Fruit fly (Drosophila melanogaster) whole organism, embryonic: Measurements from ENCODE around the gene trk.

Source experiments
- Antp ChIP-seq: fragments of 200-800 bp; sonication (Bioruptor generic); optimal IDR thresholded peaks from 3 replicates; lab custom pipeline; 2016; ENCODE audit warnings: missing biosample characterization, missing genetic modification characterization
- Asciz ChIP-seq: fragments of 200-800 bp; sonication (Bioruptor generic); optimal IDR thresholded peaks from 2 replicates; lab custom pipeline; 2017; ENCODE audit warnings: missing biosample characterization, mild to moderate bottlenecking, missing genetic modification characterization, missing genetic modification reagents
- Awh ChIP-seq: fragments of 200-800 bp; sonication (Bioruptor generic); IDR thresholded peaks from 2 replicates; pipeline ENCODE4, ENCODE4 v1.3.6; 2022; ENCODE audit warnings: missing biosample characterization, missing genetic modification characterization
- CG10147 ChIP-seq: fragments of 200-800 bp; sonication (Bioruptor generic); optimal IDR thresholded peaks from 2 replicates; lab custom pipeline; 2019; ENCODE audit warnings: missing biosample characterization, mild to moderate bottlenecking, missing genetic modification characterization, moderate library complexity
- CG10209 ChIP-seq: fragments of 200-800 bp; sonication (Bioruptor generic); optimal IDR thresholded peaks from 3 replicates; lab custom pipeline; 2017; ENCODE audit warnings: missing biosample characterization, mild to moderate bottlenecking, missing genetic modification characterization, missing genetic modification reagents
- CG10321 ChIP-seq: fragments of 200-800 bp; sonication (Bioruptor generic); IDR thresholded peaks from 2 replicates; pipeline ENCODE4 v1.3.6; 2022; ENCODE audit warnings: missing biosample characterization, missing genetic modification characterization
- CG12391 ChIP-seq: fragments of 200-800 bp; sonication (Bioruptor generic); optimal IDR thresholded peaks from 3 replicates; lab custom pipeline; 2018; ENCODE audit warnings: missing biosample characterization, mild to moderate bottlenecking, missing genetic modification characterization, moderate library complexity
- CG12769 ChIP-seq: fragments of 200-800 bp; sonication (Bioruptor generic); optimal IDR thresholded peaks from 2 replicates; lab custom pipeline; 2019; ENCODE audit warnings: missing biosample characterization, mild to moderate bottlenecking, missing genetic modification characterization, moderate library complexity
- CG1529 ChIP-seq: fragments of 200-800 bp; sonication (Bioruptor generic); optimal IDR thresholded peaks from 3 replicates; lab custom pipeline; 2018; ENCODE audit warnings: missing biosample characterization, missing genetic modification characterization
- CG16815 ChIP-seq: fragments of 200-800 bp; sonication (Bioruptor generic); optimal IDR thresholded peaks from 3 replicates; lab custom pipeline; 2017; ENCODE audit warnings: missing biosample characterization, mild to moderate bottlenecking, missing genetic modification characterization
- CG17912 ChIP-seq: fragments of 200-800 bp; sonication (Bioruptor generic); optimal IDR thresholded peaks from 2 replicates; lab custom pipeline; 2018; ENCODE audit warnings: missing biosample characterization, mild to moderate bottlenecking, missing genetic modification characterization
- CG18764 ChIP-seq: fragments of 200-800 bp; sonication (Bioruptor generic); optimal IDR thresholded peaks from 3 replicates; lab custom pipeline; 2016; ENCODE audit warnings: missing biosample characterization, missing genetic modification characterization
- CG2199 ChIP-seq: fragments of 200-800 bp; sonication (Bioruptor generic); IDR thresholded peaks from 3 replicates; pipeline ENCODE4 v1.3.6; 2022; ENCODE audit warnings: missing biosample characterization, missing genetic modification characterization
- CG34376 ChIP-seq: fragments of 200-800 bp; sonication (Bioruptor generic); optimal IDR thresholded peaks from 2 replicates; lab custom pipeline; 2018; ENCODE audit warnings: missing biosample characterization, mild to moderate bottlenecking, missing genetic modification characterization
- CG4282 ChIP-seq: fragments of 200-800 bp; sonication (Bioruptor generic); optimal IDR thresholded peaks from 2 replicates; lab custom pipeline; 2016; ENCODE audit warnings: missing biosample characterization, missing genetic modification characterization
- CG4730 ChIP-seq: fragments of 200-800 bp; sonication (Bioruptor generic); IDR thresholded peaks from 2 replicates; pipeline ENCODE4 v1.3.6; 2022; ENCODE audit warnings: missing biosample characterization, missing genetic modification characterization
- CG5953 ChIP-seq: fragments of 200-800 bp; sonication (Bioruptor generic); IDR thresholded peaks from 2 replicates; pipeline ENCODE4 v1.3.6; 2022; ENCODE audit warnings: missing biosample characterization, missing genetic modification characterization
- CG6175 ChIP-seq: fragments of 200-800 bp; sonication (Bioruptor generic); IDR thresholded peaks from 3 replicates; pipeline ENCODE4 v1.3.6; 2022; ENCODE audit warnings: missing biosample characterization, missing genetic modification characterization
- CG7963 ChIP-seq: fragments of 200-800 bp; sonication (Bioruptor generic); IDR thresholded peaks from 3 replicates; pipeline ENCODE4 v1.3.6; 2022; ENCODE audit warnings: missing biosample characterization, missing genetic modification characterization; ENCODE audit not compliant: partially characterized antibody
- CG8281 ChIP-seq: fragments of 200-800 bp; sonication (Bioruptor generic); optimal IDR thresholded peaks from 2 replicates; lab custom pipeline; 2018; ENCODE audit warnings: missing biosample characterization, mild to moderate bottlenecking, missing genetic modification characterization, moderate library complexity
- Dfd ChIP-seq, 2 experiments: fragments of >200 bp; optimal IDR thresholded peaks; 2 replicates each; lab custom pipeline; 2017; ENCODE audit warnings: missing biosample characterization in 2 of 2, missing genetic modification characterization in 2 of 2
- Doc3 ChIP-seq: fragments of 200-800 bp; sonication (Bioruptor generic); IDR thresholded peaks from 3 replicates; pipeline ENCODE4 v1.3.6; 2022; ENCODE audit warnings: missing biosample characterization, missing genetic modification characterization; ENCODE audit not compliant: partially characterized antibody
- Dref ChIP-seq: fragments of 200-800 bp; sonication (Bioruptor generic); IDR thresholded peaks from 2 replicates; pipeline ENCODE4 v1.3.6; 2022; ENCODE audit warnings: missing biosample characterization, missing genetic modification characterization
- Drgx ChIP-seq: fragments of 200-800 bp; sonication (Bioruptor generic); IDR thresholded peaks from 2 replicates; pipeline ENCODE4 v1.3.6; 2022; ENCODE audit warnings: missing biosample characterization, missing genetic modification characterization
- GATAe ChIP-seq: fragments of 200-800 bp; sonication (Bioruptor generic); conservative IDR thresholded peaks from 2 replicates; pipeline ENCODE4 v1.3.6; 2022; ENCODE audit warnings: missing biosample characterization, missing genetic modification characterization
- Gsc ChIP-seq: fragments of 200-800 bp; sonication (Bioruptor generic); IDR thresholded peaks from 2 replicates; pipeline ENCODE4 v1.3.6; 2022; ENCODE audit warnings: missing biosample characterization, missing genetic modification characterization
- H15 ChIP-seq: fragments of 200-800 bp; sonication (Bioruptor generic); IDR thresholded peaks from 3 replicates; pipeline ENCODE4 v1.3.6; 2022; ENCODE audit warnings: missing biosample characterization, missing genetic modification characterization
- Max ChIP-seq: fragments of 200-800 bp; sonication (Bioruptor generic); optimal IDR thresholded peaks from 2 replicates; lab custom pipeline; 2016; ENCODE audit warnings: missing biosample characterization, mild to moderate bottlenecking, missing genetic modification characterization
- Meics ChIP-seq: fragments of 200-800 bp; sonication (Bioruptor generic); optimal IDR thresholded peaks from 2 replicates; lab custom pipeline; 2017; ENCODE audit warnings: missing biosample characterization, mild to moderate bottlenecking, missing genetic modification characterization
- NFAT ChIP-seq: fragments of 200-800 bp; sonication (Bioruptor generic); IDR thresholded peaks from 2 replicates; pipeline ENCODE4 v1.3.6; 2022; ENCODE audit warnings: missing biosample characterization, missing genetic modification characterization
- Oli ChIP-seq: fragments of 200-800 bp; sonication (Bioruptor generic); optimal IDR thresholded peaks from 2 replicates; lab custom pipeline; 2018; ENCODE audit warnings: missing biosample characterization, mild to moderate bottlenecking, missing genetic modification characterization, moderate library complexity
- Rfx ChIP-seq: fragments of 200-800 bp; sonication (Bioruptor generic); IDR thresholded peaks from 2 replicates; pipeline ENCODE4 v1.3.6; 2022; ENCODE audit warnings: missing biosample characterization, missing genetic modification characterization
- Taf1 ChIP-seq: fragments of 200-800 bp; sonication (Bioruptor generic); IDR thresholded peaks from 2 replicates; pipeline ENCODE4 v1.3.6; 2022; ENCODE audit warnings: missing biosample characterization, missing genetic modification characterization
- YL-1 ChIP-seq: fragments of 200-800 bp; sonication (Bioruptor generic); optimal IDR thresholded peaks from 3 replicates; lab custom pipeline; 2017; ENCODE audit warnings: missing biosample characterization, mild to moderate bottlenecking, missing genetic modification characterization
- ato ChIP-seq: fragments of 200-800 bp; sonication (Bioruptor generic); IDR thresholded peaks from 2 replicates; pipeline ENCODE4 v1.3.6; 2022; ENCODE audit warnings: missing biosample characterization, missing genetic modification characterization; ENCODE audit not compliant: partially characterized antibody
- bcd ChIP-seq: fragments of 200-800 bp; sonication (Bioruptor generic); optimal IDR thresholded peaks from 2 replicates; lab custom pipeline; 2017; ENCODE audit warnings: missing biosample characterization, mild to moderate bottlenecking, missing genetic modification characterization
- cg ChIP-seq: fragments of 200-800 bp; sonication (Bioruptor generic); optimal IDR thresholded peaks from 3 replicates; lab custom pipeline; 2019; ENCODE audit warnings: missing biosample characterization, mild to moderate bottlenecking, missing genetic modification characterization, moderate library complexity
- crc ChIP-seq: fragments of 200-800 bp; sonication (Bioruptor generic); optimal IDR thresholded peaks from 2 replicates; lab custom pipeline; 2016; ENCODE audit warnings: missing biosample characterization, missing genetic modification characterization
- danr ChIP-seq: fragments of 200-800 bp; sonication (Bioruptor generic); IDR thresholded peaks from 2 replicates; pipeline ENCODE4 v1.3.6; 2022; ENCODE audit warnings: missing biosample characterization, missing genetic modification characterization
- fru ChIP-seq: fragments of >200 bp; optimal IDR thresholded peaks from 2 replicates; lab custom pipeline; 2017
- grn ChIP-seq: fragments of 200-800 bp; sonication (Bioruptor generic); optimal IDR thresholded peaks from 3 replicates; lab custom pipeline; 2017; ENCODE audit warnings: missing biosample characterization, missing genetic modification characterization
- gsb ChIP-seq: fragments of 200-800 bp; sonication (Bioruptor generic); IDR thresholded peaks from 2 replicates; pipeline ENCODE4 v1.3.6; 2022; ENCODE audit warnings: missing biosample characterization, missing genetic modification characterization
- her ChIP-seq: fragments of 200-800 bp; sonication (Bioruptor generic); optimal IDR thresholded peaks from 2 replicates; lab custom pipeline; 2016; ENCODE audit warnings: missing biosample characterization, missing genetic modification characterization
- inv ChIP-seq: fragments of 200-800 bp; sonication (Bioruptor generic); IDR thresholded peaks from 2 replicates; pipeline ENCODE4 v1.3.6; 2022; ENCODE audit warnings: missing biosample characterization, missing genetic modification characterization; ENCODE audit not compliant: partially characterized antibody
- kni ChIP-seq: fragments of 200-800 bp; sonication (Bioruptor generic); optimal IDR thresholded peaks from 3 replicates; lab custom pipeline; 2017; ENCODE audit warnings: mild to moderate bottlenecking, missing biosample characterization, missing genetic modification reagents, missing genetic modification characterization
- lilli ChIP-seq: fragments of 200-800 bp; sonication (Bioruptor generic); optimal IDR thresholded peaks from 3 replicates; lab custom pipeline; 2016; ENCODE audit warnings: missing biosample characterization, missing genetic modification characterization
- mirr ChIP-seq: fragments of 200-800 bp; sonication (Bioruptor generic); optimal IDR thresholded peaks from 3 replicates; lab custom pipeline; 2018; ENCODE audit warnings: missing biosample characterization, mild to moderate bottlenecking, missing genetic modification characterization
- pita ChIP-seq: fragments of 200-800 bp; sonication (Bioruptor generic); optimal IDR thresholded peaks from 2 replicates; lab custom pipeline; 2017; ENCODE audit warnings: missing biosample characterization, mild to moderate bottlenecking, missing genetic modification characterization
- sob ChIP-seq: fragments of 200-800 bp; sonication (Bioruptor generic); IDR thresholded peaks from 2 replicates; pipeline ENCODE4 v1.3.6; 2022; ENCODE audit warnings: missing biosample characterization, missing genetic modification characterization
- tap ChIP-seq: fragments of 200-800 bp; optimal IDR thresholded peaks from 3 replicates; lab custom pipeline; 2019; ENCODE audit warnings: missing biosample characterization, mild to moderate bottlenecking, missing genetic modification characterization, moderate library complexity
- zfh2 ChIP-seq: fragments of 200-800 bp; sonication (Bioruptor generic); optimal IDR thresholded peaks from 2 replicates; lab custom pipeline; 2016; ENCODE audit warnings: missing biosample characterization, missing genetic modification characterization

The trk gene

dm6 chr2L:10321036-10321583 lies 49.0 kb upstream of the trk start (continued):
- TF ChIP-seq CG10209 (GFP tag; lab: Kevin White, UChicago), result peak; percentile 7
- TF ChIP-seq CG4282 (GFP tag; lab: Kevin White, UChicago), result no peak
- peak; percentile 18 for TF ChIP-seq Antp (GFP tag; lab: Kevin White, UChicago)
- no peak for TF ChIP-seq her (GFP tag; lab: Kevin White, UChicago)
- no peak for TF ChIP-seq CG2199 (GFP tag; lab: Robert Waterston, UW)
- TF ChIP-seq kni, result no peak
- TF ChIP-seq Gsc, result no peak
- 0 out of 2 replicates have a peak, but pooled peaks have one; percentile 10 for TF ChIP-seq CG5953 (GFP tag; lab: Robert Waterston, UW)
- TF ChIP-seq CG10321 (GFP tag; lab: Robert Waterston, UW), result no peak
- TF ChIP-seq grn (GFP tag; lab: Kevin White, UChicago), result peak; percentile 40
- no peak for TF ChIP-seq crc (GFP tag; lab: Kevin White, UChicago)
- no peak for TF ChIP-seq Taf1 (GFP tag; lab: Robert Waterston, UW)
- TF ChIP-seq YL-1 (GFP tag; lab: Kevin White, UChicago), result no peak
- TF ChIP-seq ato (GFP tag; lab: Robert Waterston, UW), result peak; percentile 11; the same call in 1 of the 2 replicates
- no peak for TF ChIP-seq cg (GFP tag; lab: Kevin White, UChicago)
- no peak for TF ChIP-seq CG1529 (GFP tag; lab: Kevin White, UChicago)
- no peak for TF ChIP-seq CG16815 (GFP tag; lab: Kevin White, UChicago)
- TF ChIP-seq lilli (GFP tag; lab: Kevin White, UChicago), result peak; percentile 42
- TF ChIP-seq danr (GFP tag; lab: Robert Waterston, UW), result no peak
- TF ChIP-seq CG34376 (GFP tag; lab: Kevin White, UChicago), result no peak
- no peak for TF ChIP-seq CG18764 (GFP tag; lab: Kevin White, UChicago)
- TF ChIP-seq CG12769 (tag; lab: Kevin White, UChicago), result no peak
- TF ChIP-seq fru, result no peak
- TF ChIP-seq Meics (GFP tag; lab: Kevin White, UChicago), result peak; percentile 16
- TF ChIP-seq CG17912 (GFP tag; lab: Kevin White, UChicago), result no peak
- TF ChIP-seq CG7963 (GFP tag; lab: Robert Waterston, UW), result 0 out of 3 replicates have a peak, but pooled peaks have one; percentile 39
- peak; percentile 86 for TF ChIP-seq inv (GFP tag; lab: Robert Waterston, UW)
- TF ChIP-seq CG4730 (GFP tag; lab: Robert Waterston, UW), result no peak
- no peak for TF ChIP-seq NFAT
- no peak for TF ChIP-seq CG10147
- TF ChIP-seq Doc3, result peak; percentile 72; the same call in 2 of the 3 replicates
- TF ChIP-seq zfh2, result peak; percentile 35
- no peak for TF ChIP-seq Awh (GFP tag; lab: Robert Waterston, UW)
- peak; percentile 33; the same call in 1 of the 2 replicates for TF ChIP-seq sob (GFP tag; lab: Robert Waterston, UW)
- no peak for TF ChIP-seq CG12391 (tag; lab: Kevin White, UChicago)
- peak; percentile 56; the same call in 1 of the 2 replicates for TF ChIP-seq Rfx (GFP tag; lab: Robert Waterston, UW)
- peak; percentile 16 for TF ChIP-seq CG8281 (tag; lab: Kevin White, UChicago)
- TF ChIP-seq pita (GFP tag; lab: Kevin White, UChicago), result no peak
- no peak for TF ChIP-seq Dref
- 0 out of 3 replicates have a peak, but pooled peaks have one; percentile 10 for TF ChIP-seq H15 (GFP tag; lab: Robert Waterston, UW)
- no peak for TF ChIP-seq Drgx (GFP tag; lab: Robert Waterston, UW)
- TF ChIP-seq bcd (GFP tag; lab: Kevin White, UChicago), result no peak
- TF ChIP-seq gsb (GFP tag; lab: Robert Waterston, UW), result no peak
- TF ChIP-seq Oli (tag; lab: Kevin White, UChicago), result no peak
- TF ChIP-seq tap (tag; lab: Kevin White, UChicago), result no peak
- TF ChIP-seq mirr (GFP tag; lab: Kevin White, UChicago), result no peak
- no peak for TF ChIP-seq GATAe (GFP tag; lab: Robert Waterston, UW)
- no peak for TF ChIP-seq Max (GFP tag; lab: Kevin White, UChicago)
- TF ChIP-seq Dfd (GFP tag; optimal IDR thresholded peaks at IDR 0.05; lab: Kevin White, UChicago), result no peak
- no peak for TF ChIP-seq CG6175
- TF ChIP-seq Asciz (GFP tag; lab: Kevin White, UChicago), result no peak
